Worm (Caenorhabditis elegans): ENCODE measurements around the gene egl-26.
A peak's percentile ranks its signal among the peaks of the same experiment; 100 is the strongest.

egl-26 gene

ce11 chrII:31521-31920, 37.9 kb upstream of the egl-26 start, which contains the start of the genes F23F1.5 and fbxc-54:
Gene F23F1.5, minus strand, starts transcription at chrII:31584.
Gene fbxc-54, plus strand, starts transcription at chrII:31719.
- TF ChIP-seq nhr-48 (tag; optimal IDR thresholded peaks at IDR 0.05) (no peak), nhr-42 (GFP tag; IDR thresholded peaks at IDR 0.05) (no peak), sdz-12 (GFP tag; optimal IDR thresholded peaks at IDR 0.05) (no peak), mdl-1 (tag; optimal IDR thresholded peaks at IDR 0.05) (no peak), R02D3.7 (tag; optimal IDR thresholded peaks at IDR 0.05) (peak; percentile 43), unc-39 (tag; optimal IDR thresholded peaks at IDR 0.05) (no peak), nhr-11 (tag; optimal IDR thresholded peaks at IDR 0.05) (no peak), nhr-10 (tag; optimal IDR thresholded peaks at IDR 0.05) (no peak), mep-1 (tag; optimal IDR thresholded peaks at IDR 0.05) (no peak), lin-29 (GFP tag; IDR thresholded peaks at IDR 0.05) (no peak), dve-1 (tag; optimal IDR thresholded peaks at IDR 0.05; ENCODE audit: insufficient read depth) (peak; percentile 18), lin-1 (GFP tag; IDR thresholded peaks at IDR 0.05) (no peak), set-16 (GFP tag; IDR thresholded peaks at IDR 0.05) (no peak), skn-1 (tag; optimal IDR thresholded peaks at IDR 0.05) (no peak), Y75B8A.6 (GFP tag; IDR thresholded peaks at IDR 0.05) (no peak), ZK546.5 (tag; optimal IDR thresholded peaks at IDR 0.05) (no peak), lsy-2 (tag; optimal IDR thresholded peaks at IDR 0.05) (peak in 1 of 2 experiments; percentile 58), ceh-44 (GFP tag; IDR thresholded peaks at IDR 0.05) (no peak), mes-2 (tag; optimal IDR thresholded peaks at IDR 0.05; ENCODE audit: poor library complexity, severe bottlenecking) (peak; percentile 37), daf-16 (GFP tag; optimal IDR thresholded peaks at IDR 0.05) (no peak), daf-16 (tag; optimal IDR thresholded peaks at IDR 0.05) (peak; percentile 62), lir-3 (tag; optimal IDR thresholded peaks at IDR 0.05) (no peak), nhr-28 (tag; optimal IDR thresholded peaks at IDR 0.05) (no peak), dpl-1 (GFP tag; optimal IDR thresholded peaks at IDR 0.05) (peak; percentile 31), ceh-28 (tag; optimal IDR thresholded peaks at IDR 0.05) (no peak), saeg-2 (GFP tag; IDR thresholded peaks at IDR 0.05) (no peak), nhr-41 (GFP tag; IDR thresholded peaks at IDR 0.05) (no peak), aly-2 (tag; optimal IDR thresholded peaks at IDR 0.05) (no peak), zfp-2 (tag; optimal IDR thresholded peaks at IDR 0.05) (no peak), nhr-6 (tag; optimal IDR thresholded peaks at IDR 0.05) (peak; percentile 37), php-3 (GFP tag; IDR thresholded peaks at IDR 0.05) (no peak), F37D6.2 (tag; optimal IDR thresholded peaks at IDR 0.05) (no peak), lin-13 (GFP tag; optimal IDR thresholded peaks at IDR 0.05) (no peak), T20F7.1 (GFP tag; optimal IDR thresholded peaks at IDR 0.05) (peak; percentile 90), ceh-32 (tag; optimal IDR thresholded peaks at IDR 0.05; ENCODE audit: poor library complexity) (no peak), madf-5 (GFP tag; IDR thresholded peaks at IDR 0.05) (no peak), aha-1 (tag) (no peak), zip-2 (tag; optimal IDR thresholded peaks at IDR 0.05) (no peak), fos-1 (tag; optimal IDR thresholded peaks at IDR 0.05) (no peak), attf-4 (tag; optimal IDR thresholded peaks at IDR 0.05) (no peak)

DNA sequence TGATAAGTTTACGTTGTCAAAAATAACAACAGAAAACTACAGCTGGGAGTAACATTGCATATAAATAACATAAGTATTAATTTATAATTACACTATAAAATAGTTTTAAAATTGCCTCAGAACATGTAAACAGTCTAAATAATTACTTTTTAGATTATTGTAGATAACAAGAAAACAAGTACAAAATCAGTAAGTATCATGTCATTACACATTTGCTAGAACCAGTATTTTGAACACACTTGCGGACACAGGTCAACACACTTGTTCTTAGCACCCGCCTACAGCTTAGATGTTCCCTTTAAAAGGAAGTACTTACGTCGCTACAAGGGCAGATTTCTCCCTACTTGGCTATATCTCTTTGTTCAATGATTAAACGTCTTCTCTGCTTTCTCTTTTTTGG, 35.5 kb upstream of the egl-26 start, which contains the start of gene F23F1.2:
Gene F23F1.2, plus strand, starts transcription at position 301 of the 400 bp plus-strand sequence.
- TF ChIP-seq aly-2 (tag; optimal IDR thresholded peaks at IDR 0.05): no peak
- TF ChIP-seq zip-11 (GFP tag; IDR thresholded peaks at IDR 0.05): no peak
- TF ChIP-seq mep-1 (tag; optimal IDR thresholded peaks at IDR 0.05): no peak
- no peak for TF ChIP-seq daf-16 (GFP tag; optimal IDR thresholded peaks at IDR 0.05)
- TF ChIP-seq daf-16 (tag; optimal IDR thresholded peaks at IDR 0.05): no peak
- no peak for TF ChIP-seq unc-130 (GFP tag; optimal IDR thresholded peaks at IDR 0.05)
- TF ChIP-seq ces-1 (GFP tag; optimal IDR thresholded peaks at IDR 0.05): no peak
- no peak for TF ChIP-seq lin-29 (GFP tag; IDR thresholded peaks at IDR 0.05)
- TF ChIP-seq ZK546.5 (tag; optimal IDR thresholded peaks at IDR 0.05): no peak
- TF ChIP-seq zag-1 (tag; optimal IDR thresholded peaks at IDR 0.05): no peak
- no peak for TF ChIP-seq Y75B8A.6 (GFP tag; IDR thresholded peaks at IDR 0.05)
- no peak for TF ChIP-seq hlh-11 (tag; optimal IDR thresholded peaks at IDR 0.05)
- TF ChIP-seq ceh-82 (tag; optimal IDR thresholded peaks at IDR 0.05): no peak
- no peak for TF ChIP-seq daf-19 (GFP tag; conservative IDR thresholded peaks at IDR 0.05)
- no peak for TF ChIP-seq lin-1 (GFP tag; IDR thresholded peaks at IDR 0.05)
- no peak for TF ChIP-seq ceh-32 (tag; optimal IDR thresholded peaks at IDR 0.05; ENCODE audit: poor library complexity)
- TF ChIP-seq T26A8.4 (GFP tag; IDR thresholded peaks at IDR 0.05): no peak
- TF ChIP-seq mdl-1 (tag; optimal IDR thresholded peaks at IDR 0.05): no peak
